Fruit fly (Drosophila melanogaster) whole organism: ENCODE data around the gene DIP-kappa.

Source experiments
- EcR ChIP-seq, 2 experiments: fragments of >200 bp; optimal IDR thresholded peaks; 2 replicates each; lab custom pipeline; 2017; ENCODE audit warnings: missing biosample characterization in 2 of 2, missing genetic modification characterization in 2 of 2, missing genetic modification reagents in 2 of 2
- pan ChIP-seq: fragments of >200 bp; optimal IDR thresholded peaks from 2 replicates; lab custom pipeline; 2017
- psq ChIP-seq: fragments of >200 bp; optimal IDR thresholded peaks from 2 replicates; lab custom pipeline; 2017
- usp ChIP-seq: fragments of >200 bp; optimal IDR thresholded peaks from 2 replicates; lab custom pipeline; 2017; ENCODE audit warnings: missing biosample characterization, missing genetic modification characterization, mixed read lengths

DNA sequence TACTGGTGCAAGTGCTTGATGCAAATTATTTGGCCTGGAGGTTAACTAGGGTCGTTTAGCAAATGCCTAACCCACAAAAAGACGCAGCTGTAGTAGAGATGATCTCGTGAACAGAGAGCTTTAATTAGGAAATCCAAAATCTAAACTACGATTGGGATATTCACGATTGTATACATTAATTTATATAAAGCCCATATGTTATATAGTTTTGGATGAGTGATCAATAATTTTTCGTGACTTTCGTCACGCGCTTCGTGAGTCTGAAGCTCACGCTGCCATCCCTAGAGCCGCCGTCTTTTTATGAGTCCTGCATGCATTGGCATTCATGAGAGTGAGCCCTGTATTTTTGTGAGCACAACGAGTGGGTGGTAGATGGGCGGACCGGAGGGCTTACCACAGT, 18.1 kb downstream of the DIP-kappa start:
- TF ChIP-seq psq: no peak
- TF ChIP-seq usp (GFP tag; lab: Kevin White, UChicago): no peak
- TF ChIP-seq pan (lab: Kevin White, UChicago): no peak
- TF ChIP-seq EcR (GFP tag; optimal IDR thresholded peaks at IDR 0.05; lab: Kevin White, UChicago): no peak
